Fruit fly (Drosophila melanogaster): Measurements from ENCODE around the gene CG13308.

Gene CG13308

DNA sequence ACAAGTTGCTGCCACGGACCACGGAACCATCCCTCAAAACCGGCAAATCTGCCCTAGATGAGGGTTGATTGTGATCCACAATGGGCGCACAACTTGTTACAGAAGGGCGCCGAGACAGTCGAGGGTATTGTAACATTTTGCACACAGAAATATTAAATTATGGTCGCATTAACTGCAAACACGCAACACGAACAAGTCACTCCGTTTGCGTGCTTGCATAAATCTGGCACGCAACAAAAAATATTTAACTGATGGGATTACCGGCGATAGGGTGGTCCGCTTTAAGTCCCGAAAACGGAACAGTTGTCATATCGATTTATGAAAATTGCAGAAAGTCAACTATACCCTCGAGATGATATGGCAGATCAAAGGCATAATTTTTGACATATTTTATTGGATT, 43.6 kb downstream of the CG13308 start:
- TF ChIP-seq salr (GFP tag; optimal IDR thresholded peaks at IDR 0.05) (no peak), ss (GFP tag; optimal IDR thresholded peaks at IDR 0.05) (peak; percentile 48 to 96), Ets21C (GFP tag; optimal IDR thresholded peaks at IDR 0.05) (no peak)

DNA sequence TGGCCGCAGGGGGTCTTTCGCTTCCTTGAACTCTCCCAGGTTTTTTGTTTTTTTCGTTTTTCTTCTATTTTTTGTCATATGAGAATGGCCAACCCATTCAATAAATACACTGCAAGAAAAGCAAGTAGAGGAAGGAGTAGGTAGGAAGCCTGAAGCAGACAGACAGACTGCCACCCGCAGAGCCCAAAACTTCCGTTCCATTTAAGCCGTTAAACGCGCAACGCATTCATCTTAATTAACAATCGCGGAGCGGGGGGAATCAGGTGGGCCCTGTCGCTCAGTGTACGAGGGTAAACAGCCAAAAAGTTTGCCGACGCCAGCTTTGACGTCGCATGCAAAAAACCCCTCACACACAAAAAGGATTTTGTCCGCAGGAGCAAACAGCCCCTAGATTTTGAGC, 44.6 kb downstream of the CG13308 start:
- TF ChIP-seq CG7368 (GFP tag; optimal IDR thresholded peaks at IDR 0.05), result no peak
- peak; percentile 5; the same call in 1 of the 3 replicates for TF ChIP-seq CG6163 (GFP tag; IDR thresholded peaks at IDR 0.05)
- TF ChIP-seq svp (GFP tag), result peak; percentile 35
- TF ChIP-seq lz (GFP tag; optimal IDR thresholded peaks at IDR 0.05), result peak; percentile 13
- TF ChIP-seq CG31627 (GFP tag; optimal IDR thresholded peaks at IDR 0.05), result peak; percentile 26
- no peak for TF ChIP-seq CG3919 (GFP tag; optimal IDR thresholded peaks at IDR 0.05)

- TF ChIP-seq CG16779 (tag; optimal IDR thresholded peaks at IDR 0.05) (no peak), CG8632 (GFP tag; optimal IDR thresholded peaks at IDR 0.05) (no peak), CG6792 (GFP tag; optimal IDR thresholded peaks at IDR 0.05) (no peak), pdm3 (GFP tag; optimal IDR thresholded peaks at IDR 0.05) (peak; percentile 28), Eip75B (GFP tag; optimal IDR thresholded peaks at IDR 0.05) (no peak), Sox15 (GFP tag; optimal IDR thresholded peaks at IDR 0.05) (no peak), Sox102F (GFP tag; optimal IDR thresholded peaks at IDR 0.05) (no peak), CG6163 (GFP tag; IDR thresholded peaks at IDR 0.05) (no peak), cyc (GFP tag; optimal IDR thresholded peaks at IDR 0.05) (no peak), Hr4 (GFP tag; optimal IDR thresholded peaks at IDR 0.05) (peak; percentile 53), Ets96B (tag; optimal IDR thresholded peaks at IDR 0.05) (no peak), CG3032 (tag; optimal IDR thresholded peaks at IDR 0.05) (no peak), Hr39 (GFP tag; optimal IDR thresholded peaks at IDR 0.05) (no peak), dsx (GFP tag; optimal IDR thresholded peaks at IDR 0.05; ENCODE audit: poor library complexity, severe bottlenecking) (no peak), CG10669 (GFP tag; optimal IDR thresholded peaks at IDR 0.05) (peak; percentile 16), esn (GFP tag; optimal IDR thresholded peaks at IDR 0.05) (no peak), achi (GFP tag; optimal IDR thresholded peaks at IDR 0.05) (no peak), topi (GFP tag; optimal IDR thresholded peaks at IDR 0.05) (no peak), Sox14 (GFP tag; optimal IDR thresholded peaks at IDR 0.05) (no peak), Eip93F (GFP tag; optimal IDR thresholded peaks at IDR 0.05) (no peak), spab (GFP tag; optimal IDR thresholded peaks at IDR 0.05) (no peak), dac (GFP tag; optimal IDR thresholded peaks at IDR 0.05) (no peak), CG11902 (GFP tag; optimal IDR thresholded peaks at IDR 0.05) (no peak), fd85E (GFP tag; optimal IDR thresholded peaks at IDR 0.05) (no peak), Met (GFP tag; optimal IDR thresholded peaks at IDR 0.05) (no peak), CG8119 (GFP tag; IDR thresholded peaks at IDR 0.05) (peak; percentile 38; the same call in 1 of the 3 replicates), CG11294 (GFP tag; IDR thresholded peaks at IDR 0.05) (no peak), Eip78C (GFP tag) (peak; percentile 50), fd59A (GFP tag; optimal IDR thresholded peaks at IDR 0.05) (no peak), CG1621 (tag; optimal IDR thresholded peaks at IDR 0.05) (no peak), CG32006 (GFP tag; optimal IDR thresholded peaks at IDR 0.05) (peak; percentile 43), Blimp-1 (GFP tag; optimal IDR thresholded peaks at IDR 0.05) (no peak), CG9139 (GFP tag; optimal IDR thresholded peaks at IDR 0.05) (no peak), acj6 (GFP tag; optimal IDR thresholded peaks at IDR 0.05) (peak; percentile 14), CG7368 (GFP tag; optimal IDR thresholded peaks at IDR 0.05) (no peak), Lpt (GFP tag; optimal IDR thresholded peaks at IDR 0.05) (no peak), lz (GFP tag; optimal IDR thresholded peaks at IDR 0.05) (no peak), salr (GFP tag; optimal IDR thresholded peaks at IDR 0.05) (no peak), vri (GFP tag; optimal IDR thresholded peaks at IDR 0.05) (no peak), Gug (GFP tag; IDR thresholded peaks at IDR 0.05) (no peak), OdsH (GFP tag; optimal IDR thresholded peaks at IDR 0.05) (peak; percentile 13), net (GFP tag; optimal IDR thresholded peaks at IDR 0.05) (peak; percentile 2), CG34406 (GFP tag; optimal IDR thresholded peaks at IDR 0.05) (no peak), Ets21C (GFP tag; optimal IDR thresholded peaks at IDR 0.05) (no peak), CG6854 (GFP tag; optimal IDR thresholded peaks at IDR 0.05) (no peak)
Observed at dm6 chr3L:8853382-8853781, 45.0 kb downstream of the CG13308 start.
